Fruit fly (Drosophila melanogaster) whole organism: ENCODE measurements around the gene Blos2.

Experiments
- CG8478 ChIP-seq: fragments of >200 bp; optimal IDR thresholded peaks from 2 replicates; lab custom pipeline; 2018; ENCODE audit warnings: inconsistent platforms
- Dll ChIP-seq: fragments of >200 bp; optimal IDR thresholded peaks from 2 replicates; lab custom pipeline; 2017
- psq ChIP-seq: fragments of >200 bp; optimal IDR thresholded peaks from 2 replicates; lab custom pipeline; 2017
- usp ChIP-seq: fragments of >200 bp; optimal IDR thresholded peaks from 2 replicates; lab custom pipeline; 2017; ENCODE audit warnings: missing biosample characterization, missing genetic modification characterization, mixed read lengths

dm6 chr3L:11025261-11025660, 36.1 kb upstream of the Blos2 start, which contains the start of gene CG32079:
- TF ChIP-seq usp (GFP tag; lab: Kevin White, UChicago): no peak
- no peak for TF ChIP-seq CG8478
- no peak for TF ChIP-seq Dll
- no peak for TF ChIP-seq psq (lab: Kevin White, UChicago)
